Worm (Caenorhabditis elegans) whole organism, L4 larva: ENCODE data around the gene clc-22.

Experiments
- T20F7.1 ChIP-seq: fragments of 200-800 bp; sonication (Bioruptor generic); optimal IDR thresholded peaks from 2 replicates; lab custom pipeline; 2018; ENCODE audit warnings: mild to moderate bottlenecking, missing genetic modification characterization, missing compliant biosample characterization
- ceh-62 ChIP-seq: sonication (generic microtip); optimal IDR thresholded peaks from 2 replicates; lab custom pipeline; 2017; ENCODE audit warnings: missing biosample characterization, missing genetic modification characterization
- fkh-10 ChIP-seq: fragments of 150-350 bp; optimal IDR thresholded peaks from 2 replicates; lab custom pipeline; 2014; ENCODE audit warnings: missing biosample characterization, missing genetic modification reagents, missing genetic modification characterization
- hlh-30 ChIP-seq: sonication (generic microtip); optimal IDR thresholded peaks from 2 replicates; lab custom pipeline; 2017; ENCODE audit warnings: antibody characterized with exemption, mild to moderate bottlenecking, missing genetic modification characterization, missing compliant biosample characterization; ENCODE audit not compliant: insufficient read depth
- jun-1 ChIP-seq: fragments of 150-350 bp; optimal IDR thresholded peaks from 2 replicates; lab custom pipeline; 2014; ENCODE audit warnings: missing biosample characterization, missing genetic modification reagents, missing genetic modification characterization
- lin-1 ChIP-seq: fragments of 200-800 bp; sonication (Bioruptor generic); IDR thresholded peaks from 2 replicates; pipeline ENCODE4 v1.3.6; 2022; ENCODE audit warnings: missing genetic modification reagents, missing genetic modification characterization, missing compliant biosample characterization
- lin-13 ChIP-seq: fragments of 150-350 bp; optimal IDR thresholded peaks from 2 replicates; lab custom pipeline; 2014; ENCODE audit warnings: missing biosample characterization, missing genetic modification reagents, missing genetic modification characterization
- nhr-11 ChIP-seq: fragments of 150-350 bp; optimal IDR thresholded peaks from 2 replicates; lab custom pipeline; 2014; ENCODE audit warnings: missing biosample characterization, missing genetic modification characterization
- nhr-237 ChIP-seq: sonication (generic microtip); optimal IDR thresholded peaks from 2 replicates; lab custom pipeline; 2017; ENCODE audit warnings: missing biosample characterization, missing genetic modification characterization
- nhr-77 ChIP-seq: fragments of 150-350 bp; optimal IDR thresholded peaks from 2 replicates; lab custom pipeline; 2014; ENCODE audit warnings: missing biosample characterization, missing genetic modification characterization
- pqm-1 ChIP-seq: sonication (generic microtip); optimal IDR thresholded peaks from 2 replicates; lab custom pipeline; 2017; ENCODE audit warnings: missing biosample characterization, missing genetic modification characterization
- unc-130 ChIP-seq: sonication (generic microtip); optimal IDR thresholded peaks from 2 replicates; lab custom pipeline; 2016; ENCODE audit warnings: missing genetic modification reagents, missing genetic modification characterization, missing compliant biosample characterization
- unc-39 ChIP-seq: sonication (generic microtip); optimal IDR thresholded peaks from 2 replicates; lab custom pipeline; 2017; ENCODE audit warnings: missing biosample characterization, missing genetic modification characterization
- ztf-7 ChIP-seq: fragments of 150-350 bp; optimal IDR thresholded peaks from 2 replicates; lab custom pipeline; 2014; ENCODE audit warnings: missing biosample characterization, missing genetic modification characterization

DNA sequence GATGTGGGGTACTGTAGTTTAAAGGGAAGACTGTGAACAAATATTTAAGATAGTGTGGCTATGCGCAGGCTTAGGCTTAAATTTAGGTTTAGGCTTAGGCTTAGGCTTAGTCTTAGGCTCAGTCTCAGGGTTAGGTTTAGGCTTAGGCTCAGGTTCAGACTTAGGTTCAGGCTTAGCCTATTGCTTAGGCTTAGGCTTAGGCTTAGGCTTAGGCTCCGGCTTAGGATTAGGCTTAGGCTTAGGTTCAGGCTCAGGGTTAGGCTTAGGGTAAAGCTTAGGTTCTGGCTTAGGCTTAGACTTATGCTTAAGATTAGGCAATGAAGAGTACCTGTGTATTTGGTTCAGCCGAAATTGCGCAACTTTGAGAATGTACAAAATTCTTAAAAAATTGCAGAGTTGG, 11.6 kb downstream of the clc-22 start:
- TF ChIP-seq lin-13 = no peak
- no peak for TF ChIP-seq nhr-237 (tag; lab: Kevin White, UChicago)
- no peak for TF ChIP-seq ceh-62 (tag; lab: Kevin White, UChicago)
- no peak for TF ChIP-seq unc-39 (tag; lab: Kevin White, UChicago)
- TF ChIP-seq nhr-77 (tag; lab: Kevin White, UChicago) = no peak
- TF ChIP-seq jun-1 (tag; lab: Kevin White, UChicago) = no peak
- TF ChIP-seq unc-130 (GFP tag; lab: Kevin White, UChicago) = no peak
- no peak for TF ChIP-seq nhr-11 (tag; lab: Kevin White, UChicago)
- no peak for TF ChIP-seq fkh-10 (GFP tag; lab: Kevin White, UChicago)
- TF ChIP-seq hlh-30 = no peak
- no peak for TF ChIP-seq lin-1 (GFP tag; lab: Robert Waterston, UW)
- no peak for TF ChIP-seq T20F7.1 (GFP tag; lab: Kevin White, UChicago)
- TF ChIP-seq pqm-1 (tag; lab: Kevin White, UChicago) = no peak
- TF ChIP-seq ztf-7 (tag; lab: Kevin White, UChicago) = no peak
